Worm (Caenorhabditis elegans): ENCODE measurements around the gene F01D5.8.
A peak's percentile ranks its signal among the peaks of the same experiment; 100 is the strongest.

Gene F01D5.8

DNA sequence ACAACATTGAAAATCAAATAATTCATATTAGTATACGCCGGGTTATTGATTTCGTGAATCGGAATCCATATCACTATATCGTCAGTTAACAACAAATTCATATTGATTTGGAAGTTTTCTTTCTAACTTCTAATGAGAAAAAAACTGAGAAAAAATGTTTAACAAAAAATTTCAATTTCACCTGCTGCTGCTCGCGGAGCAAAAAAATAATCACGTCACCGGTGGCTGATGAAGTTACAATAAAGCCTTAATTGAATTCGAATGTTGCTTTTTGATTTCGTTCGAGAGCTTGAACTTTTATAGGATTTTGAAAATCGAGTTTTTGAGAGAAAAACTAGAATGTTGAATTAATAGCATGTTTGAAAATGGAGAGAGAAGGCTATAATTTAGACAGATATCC lies 41.5 kb upstream of the F01D5.8 start, which contains the start of gene sre-43:
Gene sre-43, minus strand, starts transcription at position 101 of the 400 bp plus-strand sequence.
- TF ChIP-seq efl-1 (optimal IDR thresholded peaks at IDR 0.05) (no peak), efl-1 (GFP tag; optimal IDR thresholded peaks at IDR 0.05 in 1 of 2) (peak in 1 of 2 experiments; percentile 48), nhr-11 (tag; optimal IDR thresholded peaks at IDR 0.05) (no peak), C34B4.2 (tag; optimal IDR thresholded peaks at IDR 0.05) (no peak)

DNA sequence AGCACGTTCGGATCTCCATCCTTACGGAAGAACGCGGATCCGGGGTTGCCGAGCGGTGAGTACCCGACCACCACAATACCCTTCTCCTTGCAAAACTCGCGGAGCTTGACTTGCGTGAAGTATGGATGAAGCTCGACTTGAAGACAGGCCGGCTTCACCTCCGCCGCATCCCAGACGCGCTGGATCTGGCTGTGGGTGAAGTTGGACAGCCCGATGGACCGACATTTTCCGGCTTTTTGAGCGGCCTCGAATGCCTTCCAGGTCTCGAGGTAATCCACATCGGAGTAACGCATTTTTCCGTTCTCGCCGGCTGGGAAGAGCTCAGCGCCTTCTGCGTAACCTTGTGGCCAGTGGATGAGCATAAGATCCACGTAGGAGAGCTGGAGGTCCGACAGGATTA lies 38.3 kb upstream of the F01D5.8 start:
- TF ChIP-seq pqm-1 (tag; optimal IDR thresholded peaks at IDR 0.05), result no peak
- no peak for TF ChIP-seq lin-13 (GFP tag; optimal IDR thresholded peaks at IDR 0.05)
- no peak for TF ChIP-seq tlp-1 (tag; optimal IDR thresholded peaks at IDR 0.05)
- TF ChIP-seq ces-1 (GFP tag; optimal IDR thresholded peaks at IDR 0.05), result no peak

DNA sequence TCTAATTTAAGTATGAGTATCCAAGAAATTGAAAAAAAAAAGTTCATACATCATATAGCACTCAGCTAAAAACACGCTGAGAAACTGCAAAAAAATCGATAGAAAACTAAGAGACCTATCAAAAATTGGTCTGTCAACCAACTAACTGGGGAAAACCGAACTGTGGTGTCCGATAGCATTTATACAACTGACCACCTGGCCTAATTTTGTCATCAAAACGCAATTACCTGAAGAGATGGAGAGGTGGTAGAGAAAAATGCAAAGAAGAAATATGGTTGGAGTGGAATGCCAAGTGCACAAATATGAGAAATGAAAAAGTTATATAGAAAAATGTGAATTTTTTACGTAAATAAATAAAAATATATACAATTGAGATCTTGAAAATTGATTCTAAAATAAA lies 37.0 kb upstream of the F01D5.8 start, which contains the start of gene Y39G8B.1:
Gene Y39G8B.1, minus strand, starts transcription at position 299 of the 400 bp plus-strand sequence.
- TF ChIP-seq blmp-1 (tag; optimal IDR thresholded peaks at IDR 0.05) (peak; percentile 58), lsy-2 (tag; optimal IDR thresholded peaks at IDR 0.05) (peak in 1 of 2 experiments; percentile 7), mep-1 (tag; optimal IDR thresholded peaks at IDR 0.05) (peak; percentile 47), lin-13 (GFP tag; optimal IDR thresholded peaks at IDR 0.05) (no peak), elt-2 (tag; optimal IDR thresholded peaks at IDR 0.05) (no peak), F16B12.6 (tag; optimal IDR thresholded peaks at IDR 0.05) (peak; percentile 35), skn-1 (tag; optimal IDR thresholded peaks at IDR 0.05) (peak; percentile 1), sox-4 (tag; optimal IDR thresholded peaks at IDR 0.05) (no peak), lin-35 (GFP tag; optimal IDR thresholded peaks at IDR 0.05) (peak in 1 of 2 experiments; percentile 33), dpl-1 (GFP tag; optimal IDR thresholded peaks at IDR 0.05) (peak in 1 of 3 experiments; percentile 9)

DNA sequence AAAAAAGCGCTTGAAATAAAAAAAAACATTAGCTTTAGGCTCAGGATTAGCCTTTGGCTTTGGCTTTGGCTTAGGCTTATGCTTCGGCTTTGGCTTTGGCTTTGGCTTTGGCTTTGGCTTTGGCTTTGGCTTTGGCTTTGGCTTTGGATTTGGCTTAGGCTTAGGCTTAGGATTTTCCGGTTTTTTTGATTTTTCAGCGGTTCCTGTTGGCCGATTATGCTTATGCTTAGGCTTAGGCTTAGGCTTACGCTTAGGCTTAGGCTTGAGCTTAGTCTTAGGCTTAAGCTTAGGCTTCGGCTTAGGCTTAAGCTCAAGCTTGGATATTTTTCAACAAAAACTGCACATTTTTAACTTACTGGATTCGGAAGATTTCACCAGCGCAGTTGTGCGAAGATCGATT lies 36.4 kb upstream of the F01D5.8 start:
- TF ChIP-seq sox-4 (tag; optimal IDR thresholded peaks at IDR 0.05) (no peak), snu-23 (GFP tag; optimal IDR thresholded peaks at IDR 0.05) (no peak), nhr-28 (tag; optimal IDR thresholded peaks at IDR 0.05) (no peak), zip-4 (GFP tag; optimal IDR thresholded peaks at IDR 0.05) (no peak), zag-1 (tag; optimal IDR thresholded peaks at IDR 0.05) (no peak), C16A3.4 (tag; optimal IDR thresholded peaks at IDR 0.05) (no peak), jun-1 (tag; optimal IDR thresholded peaks at IDR 0.05) (no peak), aly-2 (tag; optimal IDR thresholded peaks at IDR 0.05) (no peak), vab-15 (tag; optimal IDR thresholded peaks at IDR 0.05) (no peak), ceh-82 (tag; optimal IDR thresholded peaks at IDR 0.05) (no peak), efl-1 (optimal IDR thresholded peaks at IDR 0.05) (no peak), efl-1 (GFP tag; optimal IDR thresholded peaks at IDR 0.05 in 1 of 2) (no peak), lin-13 (GFP tag; optimal IDR thresholded peaks at IDR 0.05) (no peak), unc-30 (tag; optimal IDR thresholded peaks at IDR 0.05) (no peak), Y116A8C.19 (tag; optimal IDR thresholded peaks at IDR 0.05; ENCODE audit: borderline replicate concordance) (no peak), xbp-1 (tag; optimal IDR thresholded peaks at IDR 0.05) (no peak)

DNA sequence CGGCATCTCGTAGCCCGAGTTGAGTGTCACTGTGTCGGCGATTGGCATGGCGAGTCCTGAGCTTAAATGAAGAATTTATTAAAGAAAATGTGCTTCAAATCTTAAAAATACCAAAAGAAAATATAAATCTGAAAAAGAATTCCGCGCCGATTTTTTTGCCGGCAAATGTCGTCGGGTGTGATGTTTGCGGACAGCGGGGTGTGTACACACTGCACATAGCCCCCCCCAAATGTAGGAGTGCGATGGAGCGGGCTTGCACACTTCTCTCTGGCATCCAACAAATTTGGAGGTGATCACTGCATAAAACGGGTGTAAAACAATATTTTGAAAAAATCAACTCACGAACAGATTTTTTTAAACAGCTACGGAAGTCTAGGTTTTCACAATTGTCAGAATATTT lies 34.3 kb upstream of the F01D5.8 start, which contains the start of gene Y39G8B.2:
Gene Y39G8B.2, minus strand, starts transcription at position 61 of the 400 bp plus-strand sequence.
- peak; percentile 86 for TF ChIP-seq nhr-20 (tag; optimal IDR thresholded peaks at IDR 0.05)
- peak; percentile 37 for TF ChIP-seq elt-2 (tag; optimal IDR thresholded peaks at IDR 0.05)
- peak in 1 of 2 experiments; percentile 80 for TF ChIP-seq mdl-1 (tag; optimal IDR thresholded peaks at IDR 0.05)
- peak; percentile 90 to 92 for TF ChIP-seq lsy-2 (tag; optimal IDR thresholded peaks at IDR 0.05)
- TF ChIP-seq ceh-90 (tag; optimal IDR thresholded peaks at IDR 0.05), result no peak
- TF ChIP-seq fkh-10 (GFP tag; optimal IDR thresholded peaks at IDR 0.05), result peak; percentile 65
- peak; percentile 83 for TF ChIP-seq nhr-85 (tag)
- TF ChIP-seq nhr-47 (tag; optimal IDR thresholded peaks at IDR 0.05), result peak; percentile 86
- peak; percentile 4 to 93 (median 64) for TF ChIP-seq ceh-82 (tag; optimal IDR thresholded peaks at IDR 0.05)
- TF ChIP-seq mep-1 (tag; optimal IDR thresholded peaks at IDR 0.05), result peak; percentile 92
- TF ChIP-seq skn-1 (tag; optimal IDR thresholded peaks at IDR 0.05), result peak; percentile 86
- no peak for TF ChIP-seq unc-62 (GFP tag; optimal IDR thresholded peaks at IDR 0.05)
- no peak for TF ChIP-seq fkh-4 (tag; optimal IDR thresholded peaks at IDR 0.05; ENCODE audit: borderline replicate concordance)
- no peak for TF ChIP-seq nhr-84 (tag; optimal IDR thresholded peaks at IDR 0.05)
- TF ChIP-seq alr-1 (tag; optimal IDR thresholded peaks at IDR 0.05; ENCODE audit: borderline replicate concordance), result no peak
- TF ChIP-seq nhr-71 (tag; optimal IDR thresholded peaks at IDR 0.05), result peak; percentile 88
- TF ChIP-seq unc-30 (tag; optimal IDR thresholded peaks at IDR 0.05), result no peak
- TF ChIP-seq isw-1 (GFP tag; IDR thresholded peaks at IDR 0.05), result peak; percentile 80
- TF ChIP-seq zip-4 (GFP tag; optimal IDR thresholded peaks at IDR 0.05), result peak; percentile 23
- TF ChIP-seq unc-130 (tag; optimal IDR thresholded peaks at IDR 0.05), result peak; percentile 71
- peak; percentile 57 for TF ChIP-seq pax-3 (tag; optimal IDR thresholded peaks at IDR 0.05)
- TF ChIP-seq ceh-63 (GFP tag; optimal IDR thresholded peaks at IDR 0.05), result no peak
- TF ChIP-seq nhr-28 (tag; optimal IDR thresholded peaks at IDR 0.05), result no peak
- peak; percentile 25 for TF ChIP-seq aly-2 (tag; optimal IDR thresholded peaks at IDR 0.05)
- no peak for TF ChIP-seq hlh-17 (GFP tag; optimal IDR thresholded peaks at IDR 0.05; ENCODE audit: borderline replicate concordance)
- TF ChIP-seq vab-15 (tag; optimal IDR thresholded peaks at IDR 0.05), result no peak
